Worm (Caenorhabditis elegans): ENCODE results near the gene pfd-2.
A peak's percentile ranks its signal among the peaks of the same experiment; 100 is the strongest.

The pfd-2 gene

DNA sequence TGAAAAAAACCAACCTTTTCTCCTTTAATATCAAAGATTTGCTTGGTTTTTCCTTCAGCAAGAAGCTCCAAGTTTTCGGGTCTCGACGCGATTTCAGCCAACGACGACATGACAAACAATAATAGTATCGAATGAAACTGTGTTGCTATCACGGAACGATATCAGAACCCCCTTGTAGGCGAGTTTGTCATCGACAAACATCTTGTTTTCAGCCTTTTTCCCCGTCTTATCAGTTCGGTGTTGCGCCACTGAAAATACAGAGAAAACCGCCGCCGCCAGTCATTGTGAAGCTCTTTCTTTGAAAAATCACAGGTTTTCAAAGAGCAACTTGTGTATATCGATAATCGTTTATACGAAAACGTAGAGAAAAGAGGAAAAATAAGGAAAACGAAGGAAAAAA is 45.9 kb downstream of the pfd-2 start, which contains the start of gene paic-1 (continued):
- TF ChIP-seq ztf-6 (GFP tag; IDR thresholded peaks at IDR 0.05) = no peak
- peak; percentile 20 for TF ChIP-seq lin-54 (GFP tag; optimal IDR thresholded peaks at IDR 0.05)
- no peak for TF ChIP-seq hlh-12 (tag; optimal IDR thresholded peaks at IDR 0.05)
- TF ChIP-seq sdz-38 (tag; optimal IDR thresholded peaks at IDR 0.05) = no peak
- no peak for TF ChIP-seq zfh-2 (GFP tag; conservative IDR thresholded peaks at IDR 0.05)
- TF ChIP-seq Y79H2A.3 (GFP tag; conservative IDR thresholded peaks at IDR 0.05) = 0 out of 2 replicates have a peak, but pooled peaks have one; percentile 19
- TF ChIP-seq D2030.7 (GFP tag; IDR thresholded peaks at IDR 0.05) = no peak
- TF ChIP-seq F55B11.4 (tag; optimal IDR thresholded peaks at IDR 0.05; ENCODE audit: borderline replicate concordance, insufficient read depth) = no peak
- no peak for TF ChIP-seq mel-28 (tag; optimal IDR thresholded peaks at IDR 0.05; ENCODE audit: borderline replicate concordance)
- no peak for TF ChIP-seq mcd-1 (GFP tag; IDR thresholded peaks at IDR 0.05)

DNA sequence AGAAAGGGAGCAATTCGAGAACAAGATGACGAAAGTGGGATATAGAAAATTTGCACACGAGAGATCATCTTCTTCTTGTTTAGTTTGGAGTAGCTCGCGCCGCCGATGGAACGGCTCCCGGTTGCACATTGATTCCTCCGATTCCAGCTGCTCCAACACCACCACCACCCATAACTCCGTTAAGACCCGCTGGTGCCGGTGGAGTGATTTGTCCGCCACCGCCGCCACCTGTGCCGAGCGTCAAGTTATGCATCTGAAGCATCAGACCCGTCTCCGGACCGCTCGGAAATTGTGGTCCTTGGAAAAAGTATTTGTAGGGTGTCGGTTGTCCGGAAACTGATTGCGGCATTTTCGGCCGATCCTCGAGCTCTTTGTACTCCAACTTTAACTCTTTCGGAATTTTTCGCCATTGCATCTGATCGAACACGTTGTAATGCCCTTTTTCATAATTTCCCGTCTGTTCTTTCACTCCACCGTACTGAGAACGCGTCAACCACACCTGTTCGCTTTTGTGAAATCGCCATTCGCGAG is 46.4 kb downstream of the pfd-2 start:
- TF ChIP-seq madf-3 (GFP tag; IDR thresholded peaks at IDR 0.05) = 0 out of 2 replicates have a peak, but pooled peaks have one; percentile 68
- peak; percentile 81 for TF ChIP-seq zfh-2 (GFP tag; conservative IDR thresholded peaks at IDR 0.05)
- TF ChIP-seq sea-2 (GFP tag; IDR thresholded peaks at IDR 0.05) = 0 out of 2 replicates have a peak, but pooled peaks have one; percentile 24
- 0 out of 2 replicates have a peak, but pooled peaks have one; percentile 50 for TF ChIP-seq bed-1 (GFP tag; IDR thresholded peaks at IDR 0.05)
- TF ChIP-seq him-1 (tag; optimal IDR thresholded peaks at IDR 0.05) = no peak

DNA sequence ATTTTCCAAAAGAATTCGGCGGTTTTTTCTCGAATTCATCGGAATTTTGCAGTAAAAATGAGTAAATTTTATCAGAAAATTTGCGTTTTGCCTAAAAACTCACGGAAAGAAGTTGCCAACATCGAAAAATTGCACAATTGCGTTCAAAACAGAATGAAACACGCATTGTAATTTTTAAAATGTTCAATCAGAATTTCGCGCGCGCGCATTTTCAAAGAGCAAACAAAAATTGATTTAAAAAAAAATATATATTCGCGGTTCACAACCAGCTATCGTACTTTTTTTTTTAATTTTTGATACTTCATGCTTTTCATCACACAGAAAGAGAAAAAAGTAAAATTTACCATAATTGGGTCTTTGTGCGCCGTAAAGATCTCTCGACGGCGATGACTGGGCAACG is 48.4 kb downstream of the pfd-2 start:
- TF ChIP-seq F23B12.7 (tag; optimal IDR thresholded peaks at IDR 0.05; ENCODE audit: insufficient read depth) = no peak
- no peak for TF ChIP-seq rpc-1 (optimal IDR thresholded peaks at IDR 0.05)
- no peak for TF ChIP-seq rpc-1 (tag; optimal IDR thresholded peaks at IDR 0.05)
- peak; percentile 29; the same call in 1 of the 2 replicates for TF ChIP-seq D2030.7 (GFP tag; IDR thresholded peaks at IDR 0.05)
- TF ChIP-seq F37B4.10 (GFP tag; IDR thresholded peaks at IDR 0.05) = no peak
- TF ChIP-seq lin-54 (GFP tag; optimal IDR thresholded peaks at IDR 0.05) = peak; percentile 28
- TF ChIP-seq Y53G8AR.9 (GFP tag; conservative IDR thresholded peaks at IDR 0.05) = no peak
- TF ChIP-seq nhr-120 (GFP tag; IDR thresholded peaks at IDR 0.05) = no peak
- TF ChIP-seq ceh-79 (tag; optimal IDR thresholded peaks at IDR 0.05) = no peak
- TF ChIP-seq madf-8 (GFP tag; conservative IDR thresholded peaks at IDR 0.05) = peak; percentile 76
- TF ChIP-seq unc-130 (GFP tag; optimal IDR thresholded peaks at IDR 0.05) = no peak
- no peak for TF ChIP-seq B0261.1 (tag; optimal IDR thresholded peaks at IDR 0.05)
- TF ChIP-seq efl-1 (GFP tag; optimal IDR thresholded peaks at IDR 0.05) = peak; percentile 72
- TF ChIP-seq hlh-12 (tag; optimal IDR thresholded peaks at IDR 0.05) = no peak
- TF ChIP-seq lsl-1 (GFP tag; optimal IDR thresholded peaks at IDR 0.05) = peak; percentile 59
- TF ChIP-seq ztf-22 (GFP tag; optimal IDR thresholded peaks at IDR 0.05) = no peak
- TF ChIP-seq F33H1.4 (GFP tag; IDR thresholded peaks at IDR 0.05) = peak; percentile 54
- no peak for TF ChIP-seq let-526 (GFP tag; IDR thresholded peaks at IDR 0.05)
- TF ChIP-seq ceh-91 (GFP tag; IDR thresholded peaks at IDR 0.05) = peak; percentile 68
- no peak for TF ChIP-seq nhr-80 (tag; optimal IDR thresholded peaks at IDR 0.05)
- TF ChIP-seq B0336.3 (GFP tag; IDR thresholded peaks at IDR 0.05) = no peak
- no peak for TF ChIP-seq somi-1 (GFP tag; optimal IDR thresholded peaks at IDR 0.05)
- no peak for TF ChIP-seq aptf-3 (GFP tag; IDR thresholded peaks at IDR 0.05)
- TF ChIP-seq sdz-38 (tag; optimal IDR thresholded peaks at IDR 0.05) = no peak
- TF ChIP-seq snpc-1.3 (tag; optimal IDR thresholded peaks at IDR 0.05; ENCODE audit: insufficient read depth) = no peak
- TF ChIP-seq dpl-1 (GFP tag; optimal IDR thresholded peaks at IDR 0.05) = no peak
- no peak for TF ChIP-seq let-607 (tag; optimal IDR thresholded peaks at IDR 0.05)
- peak; percentile 64 for TF ChIP-seq xnd-1 (tag; optimal IDR thresholded peaks at IDR 0.05)
- no peak for TF ChIP-seq ztf-18 (tag; optimal IDR thresholded peaks at IDR 0.05)
- no peak for TF ChIP-seq mxl-1 (tag; optimal IDR thresholded peaks at IDR 0.05)
- TF ChIP-seq sea-2 (GFP tag; IDR thresholded peaks at IDR 0.05) = no peak
- no peak for TF ChIP-seq Y53F4B.3 (GFP tag; IDR thresholded peaks at IDR 0.05)
- TF ChIP-seq nhr-179 (tag; optimal IDR thresholded peaks at IDR 0.05) = no peak
- TF ChIP-seq F39B2.1 (GFP tag; IDR thresholded peaks at IDR 0.05) = no peak
- no peak for TF ChIP-seq tbp1 (GFP tag; optimal IDR thresholded peaks at IDR 0.05)
- peak; percentile 88 for TF ChIP-seq madf-6 (GFP tag; IDR thresholded peaks at IDR 0.05)
- TF ChIP-seq ztf-6 (GFP tag; IDR thresholded peaks at IDR 0.05) = no peak
